Fruit fly (Drosophila melanogaster) whole organism, pupa: ENCODE data around the gene CG15597.

Experiments
- CG10348 ChIP-seq: fragments of 200-800 bp; sonication (Bioruptor generic); IDR thresholded peaks from 2 replicates; pipeline ENCODE4 v1.3.6; 2022; ENCODE audit warnings: missing biosample characterization, missing genetic modification characterization
- CG12605 ChIP-seq: fragments of 200-800 bp; sonication (Bioruptor generic); IDR thresholded peaks from 2 replicates; pipeline ENCODE4 v1.3.6; 2022; ENCODE audit warnings: missing biosample characterization, missing genetic modification characterization
- CG13204 ChIP-seq: fragments of 200-800 bp; sonication (Bioruptor generic); optimal IDR thresholded peaks from 2 replicates; lab custom pipeline; 2018; ENCODE audit warnings: missing biosample characterization, mild to moderate bottlenecking, missing genetic modification characterization, moderate library complexity
- CG14655 ChIP-seq: fragments of 200-800 bp; sonication (Bioruptor generic); optimal IDR thresholded peaks from 3 replicates; lab custom pipeline; 2017; ENCODE audit warnings: mild to moderate bottlenecking, missing biosample characterization, missing genetic modification reagents, missing genetic modification characterization
- CG15710 ChIP-seq: fragments of 200-800 bp; sonication (Bioruptor generic); optimal IDR thresholded peaks from 2 replicates; lab custom pipeline; 2018; ENCODE audit warnings: missing biosample characterization, mild to moderate bottlenecking, missing genetic modification characterization, moderate library complexity
- CG17806 ChIP-seq: fragments of 200-800 bp; sonication (Bioruptor generic); optimal IDR thresholded peaks from 2 replicates; lab custom pipeline; 2018; ENCODE audit warnings: missing biosample characterization, mild to moderate bottlenecking, missing genetic modification characterization, moderate library complexity
- CG32121 ChIP-seq: fragments of 200-800 bp; sonication (Bioruptor generic); IDR thresholded peaks from 2 replicates; pipeline ENCODE4 v1.3.6; 2022; ENCODE audit warnings: missing biosample characterization, missing genetic modification characterization
- CG34367 ChIP-seq: fragments of 200-800 bp; sonication (Bioruptor generic); optimal IDR thresholded peaks from 2 replicates; lab custom pipeline; 2018; ENCODE audit warnings: missing biosample characterization, mild to moderate bottlenecking, missing genetic modification characterization
- CG4496 ChIP-seq: fragments of 200-800 bp; sonication (Bioruptor generic); IDR thresholded peaks from 3 replicates; pipeline ENCODE4 v1.3.6; 2022; ENCODE audit warnings: missing biosample characterization, missing genetic modification characterization
- CG8159 ChIP-seq: fragments of 200-800 bp; sonication (Bioruptor generic); optimal IDR thresholded peaks from 3 replicates; lab custom pipeline; 2018; ENCODE audit warnings: missing biosample characterization, mild to moderate bottlenecking, missing genetic modification characterization, moderate library complexity
- CG8301 ChIP-seq: fragments of 200-800 bp; sonication (Bioruptor generic); optimal IDR thresholded peaks from 2 replicates; lab custom pipeline; 2018; ENCODE audit warnings: missing biosample characterization, mild to moderate bottlenecking, missing genetic modification characterization
- CG9948 ChIP-seq: fragments of 200-800 bp; sonication (Bioruptor generic); optimal IDR thresholded peaks from 2 replicates; lab custom pipeline; 2018; ENCODE audit warnings: missing biosample characterization, mild to moderate bottlenecking, missing genetic modification characterization, moderate library complexity
- D1 ChIP-seq: fragments of 200-800 bp; sonication (Bioruptor generic); optimal IDR thresholded peaks from 2 replicates; lab custom pipeline; 2018; ENCODE audit warnings: missing biosample characterization, mild to moderate bottlenecking, missing genetic modification characterization, moderate library complexity
- EcR ChIP-seq: fragments of 200-800 bp; sonication (Bioruptor generic); optimal IDR thresholded peaks from 3 replicates; lab custom pipeline; 2019; ENCODE audit warnings: missing biosample characterization, missing genetic modification characterization, mild to moderate bottlenecking, moderate library complexity, missing genetic modification reagents
- Ets98B ChIP-seq: fragments of 200-800 bp; sonication (Bioruptor generic); IDR thresholded peaks from 2 replicates; pipeline ENCODE4 v1.3.6; 2022; ENCODE audit warnings: missing biosample characterization, missing genetic modification characterization
- Pif1A ChIP-seq: fragments of 200-800 bp; sonication (Bioruptor generic); optimal IDR thresholded peaks from 3 replicates; lab custom pipeline; 2016; ENCODE audit warnings: missing biosample characterization, missing genetic modification characterization
- Pif1B ChIP-seq: fragments of 200-800 bp; sonication (Bioruptor generic); optimal IDR thresholded peaks from 3 replicates; lab custom pipeline; 2016; ENCODE audit warnings: missing biosample characterization, missing genetic modification characterization
- Snoo ChIP-seq: fragments of 200-800 bp; sonication (Bioruptor generic); optimal IDR thresholded peaks from 3 replicates; lab custom pipeline; 2017; ENCODE audit warnings: missing biosample characterization, mild to moderate bottlenecking, missing genetic modification characterization, inconsistent platforms
- fd96Ca ChIP-seq: fragments of 200-800 bp; sonication (Bioruptor generic); IDR thresholded peaks from 3 replicates; pipeline ENCODE4 v1.3.6; 2022; ENCODE audit warnings: missing biosample characterization, missing genetic modification characterization
- gl ChIP-seq: fragments of 200-800 bp; sonication (Bioruptor generic); optimal IDR thresholded peaks from 2 replicates; lab custom pipeline; 2018; ENCODE audit warnings: missing biosample characterization, mild to moderate bottlenecking, missing genetic modification characterization
- rn ChIP-seq: fragments of 200-800 bp; sonication (Bioruptor generic); IDR thresholded peaks from 2 replicates; pipeline ENCODE4 v1.3.6; 2022; ENCODE audit warnings: missing biosample characterization, missing genetic modification characterization

The CG15597 gene

dm6 chr3R:6285100-6285499 lies at the start of gene CG15597:
CG15597 (minus strand) TSS chr3R:6285200.
- TF ChIP-seq CG15710 (tag; lab: Kevin White, UChicago) = no peak
- TF ChIP-seq Snoo = no peak
- no peak for TF ChIP-seq CG32121 (GFP tag; lab: Robert Waterston, UW)
- no peak for TF ChIP-seq CG10348 (GFP tag; lab: Robert Waterston, UW)
- TF ChIP-seq CG13204 = no peak
- TF ChIP-seq CG9948 (tag; lab: Kevin White, UChicago) = no peak
- no peak for TF ChIP-seq gl (tag; lab: Kevin White, UChicago)
- no peak for TF ChIP-seq D1 (tag; lab: Kevin White, UChicago)
- no peak for TF ChIP-seq rn (GFP tag; lab: Robert Waterston, UW)
- no peak for TF ChIP-seq Pif1B (GFP tag; lab: Kevin White, UChicago)
- no peak for TF ChIP-seq Ets98B (GFP tag; lab: Robert Waterston, UW)
- TF ChIP-seq CG8301 = no peak
- no peak for TF ChIP-seq CG17806
- no peak for TF ChIP-seq Pif1A (GFP tag; lab: Kevin White, UChicago)
- TF ChIP-seq CG34367 (tag; lab: Kevin White, UChicago) = no peak

- no peak for TF ChIP-seq CG10348 (GFP tag; lab: Robert Waterston, UW)
- no peak for TF ChIP-seq CG13204
- no peak for TF ChIP-seq rn (GFP tag; lab: Robert Waterston, UW)
- TF ChIP-seq CG9948 (tag; lab: Kevin White, UChicago) = no peak
- TF ChIP-seq Ets98B (GFP tag; lab: Robert Waterston, UW) = no peak
- no peak for TF ChIP-seq CG17806
- TF ChIP-seq CG32121 (GFP tag; lab: Robert Waterston, UW) = no peak
- no peak for TF ChIP-seq EcR (GFP tag; lab: Kevin White, UChicago)
- no peak for TF ChIP-seq Pif1A (GFP tag; lab: Kevin White, UChicago)
- TF ChIP-seq Snoo = no peak
- no peak for TF ChIP-seq CG14655
- no peak for TF ChIP-seq CG34367 (tag; lab: Kevin White, UChicago)
- no peak for TF ChIP-seq Pif1B (GFP tag; lab: Kevin White, UChicago)
- TF ChIP-seq CG8159 (tag; lab: Kevin White, UChicago) = no peak
- TF ChIP-seq gl (tag; lab: Kevin White, UChicago) = no peak
- no peak for TF ChIP-seq D1 (tag; lab: Kevin White, UChicago)
- no peak for TF ChIP-seq CG8301
- no peak for TF ChIP-seq CG12605 (GFP tag; lab: Robert Waterston, UW)
- TF ChIP-seq fd96Ca (GFP tag; lab: Robert Waterston, UW) = no peak
- no peak for TF ChIP-seq CG15710 (tag; lab: Kevin White, UChicago)
Measured at dm6 chr3R:6329774-6330298, 44.8 kb upstream of the CG15597 start, which contains the start of gene Osi18. Osi18 (plus strand) TSS chr3R:6330248.

- TF ChIP-seq EcR (GFP tag; lab: Kevin White, UChicago) (peak; percentile 63), CG4496 (GFP tag; lab: Robert Waterston, UW) (0 out of 3 replicates have a peak, but pooled peaks have one; percentile 44), CG15710 (tag; lab: Kevin White, UChicago) (no peak), CG13204 (peak; percentile 44)
Measured at dm6 chr3R:6315078-6315477, 30.1 kb upstream of the CG15597 start.

- TF ChIP-seq gl (tag; lab: Kevin White, UChicago) (no peak), CG4496 (GFP tag; lab: Robert Waterston, UW) (0 out of 3 replicates have a peak, but pooled peaks have one; percentile 21), CG32121 (GFP tag; lab: Robert Waterston, UW) (no peak), CG17806 (no peak)
- TF ChIP-seq, all 21 proteins: peak for 1
Measured at dm6 chr3R:6311641-6312259, 26.8 kb upstream of the CG15597 start, which contains the start of gene Osi17. Osi17 (plus strand) TSS chr3R:6311772.

dm6 chr3R:6309676-6310075 lies 24.7 kb upstream of the CG15597 start, which contains the start of gene CG31560:
CG31560 (plus strand) TSS chr3R:6309976.
- no peak for TF ChIP-seq rn (GFP tag; lab: Robert Waterston, UW)
- no peak for TF ChIP-seq EcR (GFP tag; lab: Kevin White, UChicago)
- no peak for TF ChIP-seq CG34367 (tag; lab: Kevin White, UChicago)
- no peak for TF ChIP-seq D1 (tag; lab: Kevin White, UChicago)

dm6 chr3R:6306584-6306983 lies 21.6 kb upstream of the CG15597 start, which contains the start of gene CG46026:
CG46026 (plus strand) TSS chr3R:6306884.
- TF ChIP-seq Pif1B (GFP tag; lab: Kevin White, UChicago) (no peak), gl (tag; lab: Kevin White, UChicago) (no peak), CG9948 (tag; lab: Kevin White, UChicago) (no peak), CG8301 (no peak), CG32121 (GFP tag; lab: Robert Waterston, UW) (no peak), CG17806 (no peak), rn (GFP tag; lab: Robert Waterston, UW) (no peak)
